Worm (Caenorhabditis elegans) whole organism, early embryonic: ENCODE measurements around the gene chil-22.

Experiments
- ama-1 ChIP-seq: fragments of 150-350 bp; optimal IDR thresholded peaks from 2 replicates; lab custom pipeline; 2014
- ceh-13 ChIP-seq: fragments of 200-800 bp; sonication (Bioruptor generic); optimal IDR thresholded peaks from 2 replicates; lab custom pipeline; 2018; ENCODE audit warnings: mild to moderate bottlenecking, missing genetic modification characterization, missing compliant biosample characterization
- tbx-37 ChIP-seq: fragments of 200-800 bp; sonication (Bioruptor generic); conservative IDR thresholded peaks from 2 replicates; pipeline ENCODE4 v1.3.6; 2022; ENCODE audit warnings: missing genetic modification reagents, missing genetic modification characterization, missing compliant biosample characterization

- TF ChIP-seq ceh-13 (no peak), ama-1 (no peak), tbx-37 (GFP tag; lab: Robert Waterston, UW) (no peak)
Measured at ce11 chrII:9418843-9419532, 47.0 kb downstream of the chil-22 start.
